Worm (Caenorhabditis elegans) whole organism, mixed stage, embryonic: ENCODE data around the gene F26F4.2.

Source experiments
- M03D4.4 ChIP-seq: sonication (generic microtip); optimal IDR thresholded peaks from 2 replicates; lab custom pipeline; 2017; ENCODE audit warnings: mild to moderate bottlenecking, missing genetic modification characterization, missing compliant biosample characterization
- bed-3 ChIP-seq: fragments of 200-800 bp; sonication (Bioruptor generic); optimal IDR thresholded peaks from 3 replicates; lab custom pipeline; 2018; ENCODE audit warnings: mild to moderate bottlenecking, missing genetic modification characterization, moderate library complexity, missing compliant biosample characterization
- blmp-1 ChIP-seq: fragments of 150-350 bp; optimal IDR thresholded peaks from 2 replicates; lab custom pipeline; 2014; ENCODE audit warnings: missing biosample characterization, missing genetic modification characterization
- ceh-39 ChIP-seq: fragments of 150-350 bp; optimal IDR thresholded peaks from 2 replicates; lab custom pipeline; 2014; ENCODE audit warnings: missing biosample characterization, missing genetic modification characterization
- ceh-43 ChIP-seq: fragments of 200-800 bp; sonication (Bioruptor generic); optimal IDR thresholded peaks from 2 replicates; lab custom pipeline; 2018; ENCODE audit warnings: mild to moderate bottlenecking, missing genetic modification characterization, moderate library complexity, missing compliant biosample characterization
- ceh-83 ChIP-seq: fragments of 200-800 bp; sonication (Bioruptor generic); optimal IDR thresholded peaks from 2 replicates; lab custom pipeline; 2018; ENCODE audit warnings: mild to moderate bottlenecking, missing genetic modification characterization, missing compliant biosample characterization
- ces-1 ChIP-seq: fragments of 150-350 bp; optimal IDR thresholded peaks from 2 replicates; lab custom pipeline; 2014; ENCODE audit warnings: missing biosample characterization, missing genetic modification reagents, missing genetic modification characterization
- cnd-1 ChIP-seq: fragments of 200-800 bp; sonication (Bioruptor generic); optimal IDR thresholded peaks from 2 replicates; lab custom pipeline; 2018; ENCODE audit warnings: mild to moderate bottlenecking, missing genetic modification characterization, missing compliant biosample characterization
- drap-1 ChIP-seq: fragments of 200-800 bp; sonication (Bioruptor generic); optimal IDR thresholded peaks from 3 replicates; lab custom pipeline; 2018; ENCODE audit warnings: mild to moderate bottlenecking, missing genetic modification characterization, missing compliant biosample characterization
- elt-1 ChIP-seq: sonication (generic microtip); optimal IDR thresholded peaks from 2 replicates; lab custom pipeline; 2017; ENCODE audit warnings: missing genetic modification characterization, mild to moderate bottlenecking, missing compliant biosample characterization, antibody characterized with exemption, moderate library complexity, borderline replicate concordance; ENCODE audit not compliant: insufficient read depth
- elt-3 ChIP-seq: fragments of 150-350 bp; optimal IDR thresholded peaks from 2 replicates; lab custom pipeline; 2014; ENCODE audit warnings: missing biosample characterization, missing genetic modification characterization
- ham-2 ChIP-seq: fragments of 200-800 bp; sonication (Bioruptor generic); optimal IDR thresholded peaks from 2 replicates; lab custom pipeline; 2018; ENCODE audit warnings: mild to moderate bottlenecking, missing genetic modification characterization, missing compliant biosample characterization
- hlh-1 ChIP-seq: fragments of 150-350 bp; optimal IDR thresholded peaks from 2 replicates; lab custom pipeline; 2014; ENCODE audit warnings: missing biosample characterization, missing genetic modification reagents, missing genetic modification characterization
- lin-13 ChIP-seq: fragments of 150-350 bp; optimal IDR thresholded peaks from 2 replicates; lab custom pipeline; 2014; ENCODE audit warnings: missing biosample characterization, missing genetic modification characterization
- lin-32 ChIP-seq: fragments of 200-800 bp; sonication (Bioruptor generic); optimal IDR thresholded peaks from 2 replicates; lab custom pipeline; 2018; ENCODE audit warnings: mild to moderate bottlenecking, missing genetic modification characterization, missing compliant biosample characterization
- lsy-2 ChIP-seq: fragments of 150-350 bp; optimal IDR thresholded peaks from 2 replicates; lab custom pipeline; 2014; ENCODE audit warnings: missing biosample characterization, missing genetic modification characterization
- mep-1 ChIP-seq: fragments of 150-350 bp; optimal IDR thresholded peaks from 2 replicates; lab custom pipeline; 2017; ENCODE audit warnings: missing biosample characterization, missing genetic modification reagents, missing genetic modification characterization, inconsistent platforms
- mls-2 ChIP-seq: sonication (generic microtip); optimal IDR thresholded peaks from 2 replicates; lab custom pipeline; 2016; ENCODE audit warnings: mild to moderate bottlenecking, missing genetic modification characterization, moderate library complexity, missing compliant biosample characterization
- nhr-12 ChIP-seq: fragments of 150-350 bp; optimal IDR thresholded peaks from 2 replicates; lab custom pipeline; 2014; ENCODE audit warnings: missing biosample characterization, missing genetic modification characterization
- nhr-28 ChIP-seq: fragments of 150-350 bp; optimal IDR thresholded peaks from 2 replicates; lab custom pipeline; 2014; ENCODE audit warnings: missing biosample characterization, missing genetic modification characterization
- nhr-76 ChIP-seq: sonication (generic microtip); optimal IDR thresholded peaks from 2 replicates; lab custom pipeline; 2017; ENCODE audit warnings: missing biosample characterization, missing genetic modification characterization
- pha-4 ChIP-seq: fragments of 150-350 bp; optimal IDR thresholded peaks from 2 replicates; lab custom pipeline; 2018; ENCODE audit warnings: missing biosample characterization, missing genetic modification reagents, missing genetic modification characterization
- sem-2 ChIP-seq: fragments of 200-800 bp; sonication (Bioruptor generic); optimal IDR thresholded peaks from 2 replicates; lab custom pipeline; 2018; ENCODE audit warnings: mild to moderate bottlenecking, missing genetic modification characterization, missing compliant biosample characterization
- snpc-4 ChIP-seq: fragments of 150-350 bp; optimal IDR thresholded peaks from 2 replicates; lab custom pipeline; 2014; ENCODE audit warnings: missing biosample characterization, missing genetic modification characterization
- sptf-1 ChIP-seq: sonication (generic microtip); optimal IDR thresholded peaks from 2 replicates; lab custom pipeline; 2017; ENCODE audit warnings: mild to moderate bottlenecking, missing genetic modification characterization, moderate library complexity, missing compliant biosample characterization
- tbx-8 ChIP-seq: fragments of 200-800 bp; sonication (Bioruptor generic); optimal IDR thresholded peaks from 2 replicates; lab custom pipeline; 2018; ENCODE audit warnings: mild to moderate bottlenecking, missing genetic modification characterization, moderate library complexity, missing compliant biosample characterization
- unc-120 ChIP-seq: sonication (generic microtip); optimal IDR thresholded peaks from 2 replicates; lab custom pipeline; 2017; ENCODE audit warnings: missing genetic modification characterization, missing compliant biosample characterization; ENCODE audit not compliant: poor library complexity, severe bottlenecking
- unc-39 ChIP-seq: fragments of 150-350 bp; optimal IDR thresholded peaks from 2 replicates; lab custom pipeline; 2014; ENCODE audit warnings: missing biosample characterization, missing genetic modification characterization
- unc-62 ChIP-seq: fragments of 150-350 bp; optimal IDR thresholded peaks from 2 replicates; lab custom pipeline; 2014; ENCODE audit warnings: missing biosample characterization, missing genetic modification reagents, missing genetic modification characterization
- zip-8 ChIP-seq: fragments of 150-350 bp; optimal IDR thresholded peaks from 2 replicates; lab custom pipeline; 2014; ENCODE audit warnings: missing biosample characterization, missing genetic modification characterization
- ztf-11 ChIP-seq: fragments of 150-350 bp; optimal IDR thresholded peaks from 2 replicates; lab custom pipeline; 2014; ENCODE audit warnings: missing biosample characterization, missing genetic modification characterization

The F26F4.2 gene

DNA sequence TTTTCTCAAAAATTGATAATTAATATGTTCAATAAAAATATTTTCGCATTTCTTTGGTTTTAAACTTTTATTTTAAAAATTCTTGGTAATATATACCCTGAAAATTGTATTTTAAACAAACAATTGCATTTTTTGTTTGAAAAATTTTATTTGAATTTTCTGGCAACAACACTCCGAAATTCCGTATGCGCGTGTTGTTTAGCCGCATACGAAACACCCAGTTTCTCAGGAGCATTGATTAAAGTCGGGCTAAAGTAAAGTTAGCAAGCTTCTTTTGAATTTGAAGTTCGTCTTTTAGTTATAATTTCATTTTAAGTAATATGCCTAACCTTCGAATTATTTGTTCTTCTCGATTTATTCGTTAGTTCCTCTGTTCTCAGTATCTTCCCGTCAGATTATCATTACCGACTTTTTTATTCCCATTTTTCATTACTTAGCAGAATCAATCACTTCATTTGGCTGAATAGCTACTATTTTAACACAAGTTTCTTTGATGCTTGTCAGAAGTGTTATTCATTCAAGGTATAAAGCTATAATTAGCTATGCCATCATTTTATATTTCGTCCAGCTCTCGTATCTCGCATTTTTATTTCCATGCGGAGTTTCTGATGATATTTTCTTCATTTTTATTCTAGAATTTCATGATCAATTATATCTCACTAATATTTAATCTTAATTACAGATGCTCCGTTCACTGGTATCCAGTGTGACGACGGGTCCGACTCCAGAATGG is 24.0 kb downstream of the F26F4.2 start, which contains the start of gene mrps-18C:
mrps-18C (plus strand) TSS at position 683 of the 733 bp plus-strand sequence.
- TF ChIP-seq ceh-43 (GFP tag; lab: Kevin White, UChicago) = no peak

DNA sequence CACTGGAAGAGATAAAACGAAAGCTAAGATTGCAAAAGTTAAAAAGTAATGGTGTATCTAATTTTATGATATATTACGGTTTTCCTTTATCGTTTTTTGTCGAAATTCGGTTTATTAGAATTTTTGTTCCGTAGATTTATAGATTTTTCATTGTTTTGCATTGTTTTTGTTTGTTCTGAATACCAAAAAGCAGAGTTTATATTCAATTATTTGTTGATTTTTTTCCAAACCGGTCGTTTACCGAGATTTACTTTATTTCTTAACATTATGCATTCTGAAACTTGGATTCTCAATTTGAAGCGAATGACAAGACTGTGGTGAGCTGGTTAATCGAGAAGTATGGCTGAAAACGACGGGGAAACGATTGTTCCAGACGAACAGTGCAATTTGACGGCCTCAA is 26.0 kb downstream of the F26F4.2 start, which contains the start of gene fsn-1:
fsn-1 (plus strand) TSS at position 301 of the 400 bp plus-strand sequence.
- TF ChIP-seq ceh-43 (GFP tag; lab: Kevin White, UChicago) = no peak
- no peak for TF ChIP-seq snpc-4 (tag; lab: Kevin White, UChicago)
- TF ChIP-seq ceh-39 (tag; lab: Kevin White, UChicago) = no peak
- TF ChIP-seq nhr-76 (tag; lab: Kevin White, UChicago) = no peak
- TF ChIP-seq ztf-11 = no peak
- no peak for TF ChIP-seq elt-1 (tag; lab: Kevin White, UChicago)
- no peak for TF ChIP-seq unc-120
- TF ChIP-seq unc-62 (GFP tag; lab: Kevin White, UChicago) = no peak
- no peak for TF ChIP-seq drap-1 (GFP tag; lab: Kevin White, UChicago)
- no peak for TF ChIP-seq mls-2
- TF ChIP-seq mep-1 (tag; lab: Kevin White, UChicago) = no peak

DNA sequence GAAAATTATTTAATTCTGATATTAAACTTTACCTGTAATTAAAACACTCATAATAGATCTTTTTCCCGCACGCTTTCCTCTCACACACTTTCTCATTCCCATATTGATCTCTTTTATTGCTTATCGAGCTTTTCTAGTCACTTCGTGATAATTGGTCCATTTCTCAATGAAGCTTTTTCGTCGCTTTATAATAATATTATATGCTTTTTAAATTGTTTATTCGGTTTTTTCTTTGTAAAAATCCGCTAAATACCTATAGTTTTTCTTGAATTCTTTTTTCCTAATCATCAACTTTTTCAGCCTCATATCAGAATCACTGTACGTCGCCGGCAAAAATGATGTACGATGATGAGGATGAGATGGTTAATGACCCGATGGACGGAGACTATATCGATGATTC is 28.2 kb downstream of the F26F4.2 start, which contains the start of gene rpb-2:
rpb-2 (plus strand) TSS at position 301 of the 400 bp plus-strand sequence.
- TF ChIP-seq ceh-43 (GFP tag; lab: Kevin White, UChicago) (no peak), mep-1 (tag; lab: Kevin White, UChicago) (no peak), unc-39 (tag; lab: Kevin White, UChicago) (no peak), elt-1 (tag; lab: Kevin White, UChicago) (no peak), mls-2 (no peak), lsy-2 (tag; lab: Kevin White, UChicago) (no peak), bed-3 (no peak), unc-120 (no peak), nhr-76 (tag; lab: Kevin White, UChicago) (no peak), sem-2 (GFP tag; lab: Kevin White, UChicago) (no peak)

DNA sequence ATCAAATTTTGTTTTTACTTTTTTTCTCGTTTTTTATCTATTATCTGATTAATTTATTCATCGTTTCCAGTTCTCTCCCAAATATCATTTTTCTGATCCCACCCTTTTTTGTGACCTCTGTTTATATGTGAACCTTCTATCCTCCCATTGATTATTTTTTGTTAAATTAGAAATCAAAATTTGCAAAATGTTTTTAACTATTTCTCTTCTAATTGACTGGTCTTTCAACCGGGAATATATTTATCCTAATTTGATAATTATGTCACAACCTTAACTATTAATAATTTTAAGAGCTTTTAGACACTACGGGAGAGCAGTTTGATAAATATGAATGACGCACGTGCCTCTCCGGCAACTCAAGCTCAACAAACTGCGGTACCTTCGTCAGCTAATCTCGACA is 33.2 kb downstream of the F26F4.2 start, which contains the start of gene ntl-9:
ntl-9 (plus strand) TSS at position 301 of the 400 bp plus-strand sequence.
- TF ChIP-seq elt-3 (tag; lab: Kevin White, UChicago) (no peak), ceh-83 (no peak), blmp-1 (tag; lab: Kevin White, UChicago) (no peak), unc-120 (no peak), ceh-39 (tag; lab: Kevin White, UChicago) (no peak), ces-1 (GFP tag; lab: Kevin White, UChicago) (no peak), ztf-11 (no peak), sem-2 (GFP tag; lab: Kevin White, UChicago) (no peak), drap-1 (GFP tag; lab: Kevin White, UChicago) (no peak)

DNA sequence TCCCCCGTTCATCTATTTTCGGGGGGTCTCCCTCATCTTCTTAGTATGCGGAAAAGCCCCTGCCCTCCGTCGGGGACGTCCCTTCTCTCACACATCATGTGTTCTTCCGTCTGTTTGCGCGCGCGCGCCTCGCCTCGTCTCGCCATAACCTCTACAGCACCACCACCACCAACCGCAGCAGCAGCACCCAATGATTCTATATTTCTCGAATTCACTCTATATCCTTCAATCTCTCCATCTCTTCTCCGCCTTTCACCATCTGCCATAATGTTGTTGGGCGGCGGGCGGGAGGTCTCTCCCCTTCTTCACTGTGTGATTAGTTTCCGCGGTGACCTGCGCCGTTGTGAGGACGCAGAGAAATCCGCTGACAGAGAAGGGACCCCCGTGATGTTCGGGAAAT is 36.3 kb downstream of the F26F4.2 start:
- peak; percentile 73 for TF ChIP-seq M03D4.4 (tag; lab: Kevin White, UChicago)
- no peak for TF ChIP-seq pha-4 (tag; lab: Kevin White, UChicago)
- TF ChIP-seq mls-2 = peak; percentile 86
- TF ChIP-seq mep-1 (tag; lab: Kevin White, UChicago) = peak; percentile 52
- peak; percentile 64 for TF ChIP-seq unc-120
- TF ChIP-seq unc-62 (GFP tag; lab: Kevin White, UChicago) = peak; percentile 71
- peak; percentile 15 for TF ChIP-seq hlh-1 (tag; lab: Kevin White, UChicago)
- peak; percentile 57 for TF ChIP-seq drap-1 (GFP tag; lab: Kevin White, UChicago)
- peak; percentile 43 for TF ChIP-seq tbx-8 (GFP tag; lab: Kevin White, UChicago)
- peak; percentile 58 for TF ChIP-seq ceh-43 (GFP tag; lab: Kevin White, UChicago)
- TF ChIP-seq zip-8 (tag; lab: Kevin White, UChicago) = no peak
- TF ChIP-seq cnd-1 = peak; percentile 91
- peak; percentile 71 for TF ChIP-seq ces-1 (GFP tag; lab: Kevin White, UChicago)
- TF ChIP-seq ceh-83 = peak; percentile 78
- TF ChIP-seq unc-39 (tag; lab: Kevin White, UChicago) = no peak
- no peak for TF ChIP-seq nhr-28 (tag; lab: Kevin White, UChicago)
- no peak for TF ChIP-seq lin-13 (tag; lab: Kevin White, UChicago)
- TF ChIP-seq ztf-11 = peak; percentile 83
- TF ChIP-seq nhr-12 (tag; lab: Kevin White, UChicago) = no peak
- peak; percentile 80 for TF ChIP-seq ham-2 (GFP tag; lab: Kevin White, UChicago)
- peak; percentile 29 for TF ChIP-seq sem-2 (GFP tag; lab: Kevin White, UChicago)
- TF ChIP-seq lin-32 = peak; percentile 20
- no peak for TF ChIP-seq elt-3 (tag; lab: Kevin White, UChicago)
- TF ChIP-seq sptf-1 = peak; percentile 84
